Fruit fly (Drosophila melanogaster) S2 (cell line): ENCODE measurements around the gene CG12523.

ENCODE experiments used
- CG8478 ChIP-seq: fragments of >200 bp; optimal IDR thresholded peaks from 2 replicates; lab custom pipeline; 2018
- CTCF ChIP-seq, 2 experiments: fragments of >200 bp; optimal IDR thresholded peaks; 2 replicates each; lab custom pipeline; 2018

DNA sequence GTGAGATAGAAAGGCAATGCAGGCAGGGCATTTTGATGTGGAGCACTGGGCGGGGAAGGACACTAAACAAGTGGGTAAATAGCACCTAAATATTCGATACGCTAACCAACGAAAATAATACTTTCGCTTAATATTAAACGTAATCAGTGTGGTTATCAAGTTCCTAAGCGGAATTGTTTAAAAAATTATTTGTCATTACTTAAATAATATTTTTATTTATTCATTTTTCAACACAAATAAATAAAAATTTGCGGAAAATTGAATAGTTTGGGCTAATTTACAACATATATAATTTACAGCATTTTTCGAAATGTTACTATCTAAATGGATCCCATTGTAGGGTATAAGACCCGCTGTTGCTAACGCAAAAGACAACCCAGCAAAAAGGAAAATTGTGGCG is 11.9 kb downstream of the CG12523 start:
- TF ChIP-seq CG8478 (lab: Kevin White, UChicago) (no peak), CTCF (optimal IDR thresholded peaks at IDR 0.05; lab: Kevin White, UChicago) (no peak)
